Worm (Caenorhabditis elegans): ENCODE measurements around the gene daf-18.
A peak's percentile ranks its signal among the peaks of the same experiment; 100 is the strongest.

daf-18 gene

DNA sequence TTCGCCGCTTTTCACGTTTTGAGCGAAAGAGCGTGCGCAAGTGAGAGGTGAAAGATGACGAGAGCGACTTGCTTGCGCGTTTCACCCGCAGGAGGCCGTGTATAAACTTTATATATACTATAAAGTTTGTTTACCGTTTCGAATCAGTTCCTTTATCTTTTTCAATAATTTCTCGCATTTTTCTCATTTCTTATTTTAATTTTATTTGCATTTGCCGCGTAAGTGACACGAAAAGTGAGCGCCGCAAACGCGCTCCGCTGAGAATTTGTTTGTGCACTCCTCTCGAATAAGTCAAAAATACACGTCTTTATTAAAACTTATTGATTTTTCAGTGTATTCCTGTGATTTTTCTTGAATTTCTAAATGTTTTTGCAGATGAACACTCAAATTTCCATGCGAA is 18.6 kb upstream of the daf-18 start, which contains the start of gene mrpl-55 (continued):
- TF ChIP-seq let-526 (GFP tag; IDR thresholded peaks at IDR 0.05) (no peak), K12H6.12 (tag; optimal IDR thresholded peaks at IDR 0.05) (peak; percentile 29), F55B11.4 (tag; optimal IDR thresholded peaks at IDR 0.05; ENCODE audit: borderline replicate concordance, insufficient read depth) (no peak), nfya-2 (GFP tag; IDR thresholded peaks at IDR 0.05) (no peak), ets-4 (GFP tag; optimal IDR thresholded peaks at IDR 0.05) (no peak), nhr-90 (tag; optimal IDR thresholded peaks at IDR 0.05) (no peak), B0336.3 (GFP tag; IDR thresholded peaks at IDR 0.05) (peak; percentile 40; the same call in 1 of the 2 replicates), D2030.7 (GFP tag; IDR thresholded peaks at IDR 0.05) (peak; percentile 73), ceh-91 (GFP tag; IDR thresholded peaks at IDR 0.05) (no peak), lin-26 (GFP tag; IDR thresholded peaks at IDR 0.05) (no peak), somi-1 (GFP tag; optimal IDR thresholded peaks at IDR 0.05) (no peak), F39B2.1 (GFP tag; IDR thresholded peaks at IDR 0.05) (no peak), hmg-1.2 (GFP tag; IDR thresholded peaks at IDR 0.05) (peak; percentile 73), lir-1 (GFP tag; conservative IDR thresholded peaks at IDR 0.05) (no peak; the same call in 1 of the 2 replicates), Y67H2A.10 (GFP tag; conservative IDR thresholded peaks at IDR 0.05) (no peak), C17E4.6 (GFP tag; IDR thresholded peaks at IDR 0.05) (no peak), snpc-1.3 (tag; optimal IDR thresholded peaks at IDR 0.05; ENCODE audit: insufficient read depth) (peak; percentile 33), ceh-40 (GFP tag; IDR thresholded peaks at IDR 0.05) (no peak), hrde-1 (tag; optimal IDR thresholded peaks at IDR 0.05; ENCODE audit: borderline replicate concordance) (no peak), B0261.1 (tag; optimal IDR thresholded peaks at IDR 0.05) (no peak), attf-6 (GFP tag; IDR thresholded peaks at IDR 0.05) (no peak), Y53G8AR.9 (GFP tag; conservative IDR thresholded peaks at IDR 0.05) (no peak), ekl-4 (GFP tag; IDR thresholded peaks at IDR 0.05) (no peak), akir-1 (GFP tag; optimal IDR thresholded peaks at IDR 0.05) (no peak), efl-1 (GFP tag; optimal IDR thresholded peaks at IDR 0.05) (peak; percentile 69), F57C9.4 (tag; optimal IDR thresholded peaks at IDR 0.05) (no peak), nfya-1 (tag; optimal IDR thresholded peaks at IDR 0.05; ENCODE audit: borderline replicate concordance, insufficient read depth) (no peak), snpc-3.4 (tag; optimal IDR thresholded peaks at IDR 0.05) (peak; percentile 41), nfyb-1 (GFP tag; IDR thresholded peaks at IDR 0.05) (no peak)

DNA sequence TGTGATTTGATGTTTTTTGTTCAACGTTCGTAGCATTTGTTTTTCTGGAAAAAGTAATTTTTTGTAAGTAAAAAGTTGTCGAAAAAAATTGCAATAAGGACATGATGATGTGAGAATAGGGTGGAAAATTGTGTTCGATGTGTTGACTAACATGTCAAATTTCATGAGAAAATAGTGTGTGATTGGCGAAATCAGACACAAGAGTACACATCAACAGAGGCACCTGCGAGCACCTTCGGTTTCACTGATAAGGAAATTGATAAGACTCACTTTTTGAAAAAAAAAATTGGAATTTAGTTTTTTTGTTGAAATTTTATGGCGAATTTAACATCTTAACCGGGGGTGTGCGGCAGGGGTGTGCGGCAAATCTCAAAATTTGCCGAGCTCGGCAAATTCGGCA is 15.5 kb upstream of the daf-18 start, which contains the start of gene hum-8:
Gene hum-8 (minus strand): TSS at position 46 of the 400 bp plus-strand sequence.
- no peak for TF ChIP-seq Y67H2A.10 (GFP tag; conservative IDR thresholded peaks at IDR 0.05)
- TF ChIP-seq pha-4 (tag; optimal IDR thresholded peaks at IDR 0.05) = peak; percentile 58
- TF ChIP-seq lsl-1 (GFP tag; optimal IDR thresholded peaks at IDR 0.05) = no peak
- peak; percentile 83 for TF ChIP-seq nhr-80 (tag; optimal IDR thresholded peaks at IDR 0.05)
- TF ChIP-seq nfya-2 (GFP tag; IDR thresholded peaks at IDR 0.05) = no peak

DNA sequence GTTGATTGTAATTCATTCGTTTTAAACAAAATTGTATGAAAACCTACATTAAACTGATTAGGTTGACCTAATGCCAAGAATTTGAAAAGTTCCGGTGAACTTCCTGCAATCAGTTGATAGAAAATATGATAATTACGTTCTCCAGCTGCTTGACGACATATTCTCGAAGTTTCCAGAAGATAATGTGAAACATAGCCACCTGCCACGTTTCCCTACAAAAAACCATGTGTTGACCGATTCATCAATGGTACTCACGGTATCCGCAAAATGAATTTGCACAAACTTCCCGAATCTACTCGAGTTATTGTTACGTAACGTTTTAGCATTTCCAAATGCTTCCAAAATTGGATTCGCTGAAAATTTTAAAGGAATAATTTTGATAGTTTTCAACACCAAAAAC is 13.4 kb upstream of the daf-18 start:
- no peak for TF ChIP-seq lin-35 (GFP tag; optimal IDR thresholded peaks at IDR 0.05)

DNA sequence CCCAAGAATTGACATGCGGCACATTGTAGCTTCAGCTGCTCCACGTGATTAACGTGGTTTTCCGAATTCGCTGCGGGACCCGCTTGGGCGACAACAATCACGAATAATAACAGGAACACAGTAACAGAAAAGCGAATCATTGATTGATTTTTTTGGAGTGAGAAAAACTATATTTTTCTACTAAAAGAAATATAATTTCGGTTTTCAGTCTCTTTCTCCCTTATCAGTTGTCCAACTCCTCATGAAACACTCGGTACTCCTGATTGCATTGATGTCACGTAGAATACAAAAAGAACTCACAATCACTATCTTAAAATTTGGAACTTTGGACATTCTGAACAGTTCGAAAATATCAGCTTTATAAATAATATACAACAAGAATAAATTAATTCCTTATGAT is 3.9 kb upstream of the daf-18 start, which contains the start of gene Y66H1A.5:
Gene Y66H1A.5 (minus strand): TSS at position 265 of the 400 bp plus-strand sequence.
- TF ChIP-seq snpc-3.4 (tag; optimal IDR thresholded peaks at IDR 0.05) = no peak
- peak; percentile 37 for TF ChIP-seq tlf-1 (GFP tag; optimal IDR thresholded peaks at IDR 0.05)
- 0 out of 2 replicates have a peak, but pooled peaks have one; percentile 53 for TF ChIP-seq madf-3 (GFP tag; IDR thresholded peaks at IDR 0.05)
- peak; percentile 50 for TF ChIP-seq nhr-80 (tag; optimal IDR thresholded peaks at IDR 0.05)
- TF ChIP-seq egrh-3 (GFP tag; IDR thresholded peaks at IDR 0.05) = no peak
- peak in 1 of 2 experiments; percentile 16 for TF ChIP-seq let-607 (tag; optimal IDR thresholded peaks at IDR 0.05)
